Fruit fly (Drosophila melanogaster) whole organism, prepupa: ENCODE results near the gene CG12448.

Source experiments
- CG10631 ChIP-seq: fragments of 200-800 bp; sonication (Bioruptor generic); optimal IDR thresholded peaks from 2 replicates; lab custom pipeline; 2016; ENCODE audit warnings: missing biosample characterization, missing genetic modification characterization
- CG11294 ChIP-seq: fragments of 200-800 bp; sonication (Bioruptor generic); IDR thresholded peaks from 2 replicates; pipeline ENCODE4 v1.3.6; 2022; ENCODE audit warnings: missing biosample characterization, missing genetic modification characterization
- CG11762 ChIP-seq: fragments of 200-800 bp; sonication (Bioruptor generic); optimal IDR thresholded peaks from 3 replicates; lab custom pipeline; 2016; ENCODE audit warnings: missing biosample characterization, missing genetic modification characterization; ENCODE audit not compliant: insufficient read depth
- CG15336 ChIP-seq: fragments of 200-800 bp; sonication (Bioruptor generic); IDR thresholded peaks from 2 replicates; pipeline ENCODE4 v1.3.6; 2022; ENCODE audit warnings: missing biosample characterization, missing genetic modification characterization
- CG1621 ChIP-seq: fragments of 200-800 bp; sonication (Bioruptor generic); optimal IDR thresholded peaks from 3 replicates; lab custom pipeline; 2018; ENCODE audit warnings: missing biosample characterization, mild to moderate bottlenecking, missing genetic modification characterization
- CG16779 ChIP-seq: fragments of 200-800 bp; sonication (Bioruptor generic); optimal IDR thresholded peaks from 3 replicates; lab custom pipeline; 2017; ENCODE audit warnings: missing biosample characterization, mild to moderate bottlenecking, missing genetic modification characterization
- CG31627 ChIP-seq: fragments of 200-800 bp; sonication (Bioruptor generic); optimal IDR thresholded peaks from 3 replicates; lab custom pipeline; 2016; ENCODE audit warnings: missing biosample characterization, missing genetic modification characterization
- CG4318 ChIP-seq: fragments of 200-800 bp; sonication (Bioruptor generic); optimal IDR thresholded peaks from 3 replicates; lab custom pipeline; 2017; ENCODE audit warnings: missing biosample characterization, mild to moderate bottlenecking, missing genetic modification characterization
- CG6163 ChIP-seq: fragments of 200-800 bp; sonication (Bioruptor generic); IDR thresholded peaks from 3 replicates; pipeline ENCODE4 v1.3.6; 2022; ENCODE audit warnings: missing biosample characterization, missing genetic modification characterization
- CG6276 ChIP-seq: fragments of 200-800 bp; sonication (Bioruptor generic); optimal IDR thresholded peaks from 2 replicates; lab custom pipeline; 2017; ENCODE audit warnings: missing biosample characterization, mild to moderate bottlenecking, missing genetic modification characterization
- CG6792 ChIP-seq: fragments of 200-800 bp; sonication (Bioruptor generic); optimal IDR thresholded peaks from 3 replicates; lab custom pipeline; 2016; ENCODE audit warnings: missing biosample characterization, missing genetic modification characterization
- CG6808 ChIP-seq: fragments of 200-800 bp; sonication (Bioruptor generic); optimal IDR thresholded peaks from 3 replicates; lab custom pipeline; 2017; ENCODE audit warnings: missing biosample characterization, missing genetic modification characterization, mild to moderate bottlenecking, moderate library complexity, missing genetic modification reagents
- CG6854 ChIP-seq: fragments of 200-800 bp; sonication (Bioruptor generic); optimal IDR thresholded peaks from 2 replicates; lab custom pipeline; 2017; ENCODE audit warnings: missing biosample characterization, mild to moderate bottlenecking, missing genetic modification characterization
- CG7368 ChIP-seq: fragments of 200-800 bp; sonication (Bioruptor generic); optimal IDR thresholded peaks from 3 replicates; lab custom pipeline; 2016; ENCODE audit warnings: missing biosample characterization, missing genetic modification characterization
- CG9139 ChIP-seq: fragments of 200-800 bp; sonication (Bioruptor generic); optimal IDR thresholded peaks from 3 replicates; lab custom pipeline; 2017; ENCODE audit warnings: missing biosample characterization, mild to moderate bottlenecking, missing genetic modification characterization
- Eip78C ChIP-seq: fragments of 200-800 bp; sonication (Bioruptor generic); peaks from one replicate; lab custom pipeline; 2016; ENCODE audit warnings: missing biosample characterization, missing genetic modification characterization
- Ets21C ChIP-seq: fragments of 200-800 bp; sonication (Bioruptor generic); optimal IDR thresholded peaks from 3 replicates; lab custom pipeline; 2016; ENCODE audit warnings: missing biosample characterization, missing genetic modification characterization
- Ets96B ChIP-seq: fragments of 200-800 bp; optimal IDR thresholded peaks from 2 replicates; lab custom pipeline; 2019; ENCODE audit warnings: missing biosample characterization, mild to moderate bottlenecking, missing genetic modification characterization, moderate library complexity
- Gug ChIP-seq: fragments of 200-800 bp; sonication (Bioruptor generic); IDR thresholded peaks from 2 replicates; pipeline ENCODE4 v1.3.6; 2022; ENCODE audit warnings: missing biosample characterization, missing genetic modification characterization
- Hr39 ChIP-seq: fragments of 200-800 bp; sonication (Bioruptor generic); optimal IDR thresholded peaks from 2 replicates; lab custom pipeline; 2016; ENCODE audit warnings: missing biosample characterization, missing genetic modification characterization
- Hr4 ChIP-seq: fragments of 200-800 bp; sonication (Bioruptor generic); optimal IDR thresholded peaks from 3 replicates; lab custom pipeline; 2016; ENCODE audit warnings: missing biosample characterization, missing genetic modification characterization
- Lpt ChIP-seq: fragments of 200-800 bp; sonication (Bioruptor generic); optimal IDR thresholded peaks from 3 replicates; lab custom pipeline; 2016; ENCODE audit warnings: missing biosample characterization, missing genetic modification characterization
- Smox ChIP-seq: fragments of 200-800 bp; sonication (Bioruptor generic); optimal IDR thresholded peaks from 3 replicates; lab custom pipeline; 2016; ENCODE audit warnings: missing biosample characterization, missing genetic modification characterization
- Sox102F ChIP-seq: fragments of 200-800 bp; sonication (Bioruptor generic); optimal IDR thresholded peaks from 2 replicates; lab custom pipeline; 2016; ENCODE audit warnings: missing biosample characterization, mild to moderate bottlenecking, missing genetic modification characterization
- Sox14 ChIP-seq: fragments of 200-800 bp; sonication (Bioruptor generic); optimal IDR thresholded peaks from 3 replicates; lab custom pipeline; 2016; ENCODE audit warnings: missing biosample characterization, missing genetic modification characterization
- Sox15 ChIP-seq: fragments of 200-800 bp; sonication (Bioruptor generic); optimal IDR thresholded peaks from 3 replicates; lab custom pipeline; 2016; ENCODE audit warnings: missing biosample characterization, missing genetic modification characterization
- acj6 ChIP-seq: fragments of 200-800 bp; sonication (Bioruptor generic); optimal IDR thresholded peaks from 3 replicates; lab custom pipeline; 2016; ENCODE audit warnings: missing biosample characterization, missing genetic modification characterization
- cyc ChIP-seq: fragments of 200-800 bp; sonication (Bioruptor generic); optimal IDR thresholded peaks from 3 replicates; lab custom pipeline; 2016; ENCODE audit warnings: missing biosample characterization, missing genetic modification characterization
- dac ChIP-seq: fragments of 200-800 bp; sonication (Bioruptor generic); optimal IDR thresholded peaks from 2 replicates; lab custom pipeline; 2017; ENCODE audit warnings: missing biosample characterization, mild to moderate bottlenecking, missing genetic modification characterization
- dsx ChIP-seq: fragments of 200-800 bp; optimal IDR thresholded peaks from 3 replicates; lab custom pipeline; 2019; ENCODE audit warnings: missing biosample characterization, mild to moderate bottlenecking, missing genetic modification characterization, moderate library complexity; ENCODE audit not compliant: poor library complexity, severe bottlenecking
- eg ChIP-seq: fragments of 200-800 bp; sonication (Bioruptor generic); IDR thresholded peaks from 3 replicates; pipeline ENCODE4 v1.3.6; 2022; ENCODE audit warnings: missing biosample characterization, missing genetic modification characterization
- fd59A ChIP-seq: fragments of 200-800 bp; sonication (Bioruptor generic); optimal IDR thresholded peaks from 2 replicates; lab custom pipeline; 2017; ENCODE audit warnings: missing biosample characterization, mild to moderate bottlenecking, missing genetic modification characterization, missing genetic modification reagents
- fd85E ChIP-seq: fragments of 200-800 bp; sonication (Bioruptor generic); optimal IDR thresholded peaks from 3 replicates; lab custom pipeline; 2016; ENCODE audit warnings: missing biosample characterization, missing genetic modification characterization
- fkh ChIP-seq: fragments of 200-800 bp; sonication (Bioruptor generic); optimal IDR thresholded peaks from 3 replicates; lab custom pipeline; 2017; ENCODE audit warnings: missing biosample characterization, mild to moderate bottlenecking, missing genetic modification characterization, moderate library complexity
- net ChIP-seq: fragments of 200-800 bp; sonication (Bioruptor generic); optimal IDR thresholded peaks from 3 replicates; lab custom pipeline; 2016; ENCODE audit warnings: missing biosample characterization, missing genetic modification characterization
- salr ChIP-seq, 2 experiments: fragments of 200-800 bp; sonication (Bioruptor generic); optimal IDR thresholded peaks; 3 replicates each; lab custom pipeline; 2016 to 2018; ENCODE audit warnings: missing biosample characterization in 2 of 2, missing genetic modification characterization in 2 of 2, mild to moderate bottlenecking in 1 of 2
- spab ChIP-seq: fragments of 200-800 bp; sonication (Bioruptor generic); optimal IDR thresholded peaks from 2 replicates; lab custom pipeline; 2017; ENCODE audit warnings: missing biosample characterization, mild to moderate bottlenecking, missing genetic modification characterization, missing genetic modification reagents
- svp ChIP-seq: fragments of 200-800 bp; sonication (Bioruptor generic); peaks from one replicate; lab custom pipeline; 2016; ENCODE audit warnings: missing biosample characterization, missing genetic modification characterization
- topi ChIP-seq: fragments of 200-800 bp; sonication (Bioruptor generic); optimal IDR thresholded peaks from 3 replicates; lab custom pipeline; 2016; ENCODE audit warnings: missing biosample characterization, missing genetic modification characterization
- vri ChIP-seq: fragments of 200-800 bp; sonication (Bioruptor generic); optimal IDR thresholded peaks from 3 replicates; lab custom pipeline; 2016; ENCODE audit warnings: missing biosample characterization, mild to moderate bottlenecking, missing genetic modification characterization

Gene CG12448

dm6 chr2L:15912901-15913673 lies 28.2 kb upstream of the CG12448 start (continued):
- TF ChIP-seq Hr39 (GFP tag; lab: Kevin White, UChicago) (no peak), CG7368 (GFP tag; lab: Kevin White, UChicago) (no peak), Lpt (no peak), CG10631 (GFP tag; lab: Kevin White, UChicago) (peak; percentile 30), CG6792 (peak; percentile 6), fkh (GFP tag; lab: Kevin White, UChicago) (peak; percentile 95), cyc (GFP tag; lab: Kevin White, UChicago) (peak; percentile 0), CG6854 (no peak), CG6163 (no peak), topi (no peak), Gug (GFP tag; lab: Robert Waterston, UW) (no peak), Sox102F (GFP tag; lab: Kevin White, UChicago) (no peak), CG11294 (GFP tag; lab: Robert Waterston, UW) (no peak), CG15336 (GFP tag; lab: Robert Waterston, UW) (no peak), dsx (GFP tag; lab: Kevin White, UChicago) (no peak), salr (GFP tag; optimal IDR thresholded peaks at IDR 0.05; lab: Kevin White, UChicago) (no peak), vri (peak; percentile 96)

- no peak for TF ChIP-seq acj6 (GFP tag; lab: Kevin White, UChicago)
- peak; percentile 38 for TF ChIP-seq Eip78C (GFP tag; lab: Kevin White, UChicago)
- TF ChIP-seq fd59A (GFP tag; lab: Kevin White, UChicago): no peak
- no peak for TF ChIP-seq spab
- peak; percentile 73 for TF ChIP-seq svp
- TF ChIP-seq fd85E: no peak
- no peak for TF ChIP-seq Ets21C
- no peak for TF ChIP-seq CG31627 (GFP tag; lab: Kevin White, UChicago)
- TF ChIP-seq vri: peak; percentile 48
- TF ChIP-seq CG6276 (GFP tag; lab: Kevin White, UChicago): no peak
- no peak for TF ChIP-seq Sox15
- no peak for TF ChIP-seq CG6808
- TF ChIP-seq dac: no peak
- TF ChIP-seq Lpt: no peak
- TF ChIP-seq CG10631 (GFP tag; lab: Kevin White, UChicago): no peak
- no peak for TF ChIP-seq CG16779
- TF ChIP-seq salr (GFP tag; optimal IDR thresholded peaks at IDR 0.05; lab: Kevin White, UChicago): no peak
- TF ChIP-seq CG6854: peak; percentile 11
- TF ChIP-seq Hr4 (GFP tag; lab: Kevin White, UChicago): no peak
- TF ChIP-seq CG11762 (GFP tag; lab: Kevin White, UChicago): no peak
- TF ChIP-seq Smox (GFP tag; lab: Kevin White, UChicago): no peak
- no peak for TF ChIP-seq Sox14 (GFP tag; lab: Kevin White, UChicago)
- no peak for TF ChIP-seq CG11294 (GFP tag; lab: Robert Waterston, UW)
- peak; percentile 12 for TF ChIP-seq fkh (GFP tag; lab: Kevin White, UChicago)
- no peak for TF ChIP-seq net (GFP tag; lab: Kevin White, UChicago)
Measured at dm6 chr2L:15913674-15914037, 27.6 kb upstream of the CG12448 start.

- TF ChIP-seq Sox102F (GFP tag; lab: Kevin White, UChicago) (no peak), CG9139 (GFP tag; lab: Kevin White, UChicago) (no peak), CG10631 (GFP tag; lab: Kevin White, UChicago) (no peak), fkh (GFP tag; lab: Kevin White, UChicago) (no peak), Hr4 (GFP tag; lab: Kevin White, UChicago) (no peak), CG11762 (GFP tag; lab: Kevin White, UChicago) (no peak), salr (GFP tag; optimal IDR thresholded peaks at IDR 0.05; lab: Kevin White, UChicago) (no peak), Eip78C (GFP tag; lab: Kevin White, UChicago) (no peak), CG1621 (tag; lab: Kevin White, UChicago) (no peak), spab (no peak), CG4318 (no peak), CG16779 (no peak), eg (GFP tag; lab: Robert Waterston, UW) (no peak), dac (no peak), CG31627 (GFP tag; lab: Kevin White, UChicago) (no peak), Ets96B (tag; lab: Kevin White, UChicago) (no peak)
Measured at dm6 chr2L:15916588-15916987, 24.7 kb upstream of the CG12448 start, which contains the start of gene CG13244. CG13244 (plus strand) TSS chr2L:15916888.
